Worm (Caenorhabditis elegans): ENCODE results near the gene C10G8.4.

DNA sequence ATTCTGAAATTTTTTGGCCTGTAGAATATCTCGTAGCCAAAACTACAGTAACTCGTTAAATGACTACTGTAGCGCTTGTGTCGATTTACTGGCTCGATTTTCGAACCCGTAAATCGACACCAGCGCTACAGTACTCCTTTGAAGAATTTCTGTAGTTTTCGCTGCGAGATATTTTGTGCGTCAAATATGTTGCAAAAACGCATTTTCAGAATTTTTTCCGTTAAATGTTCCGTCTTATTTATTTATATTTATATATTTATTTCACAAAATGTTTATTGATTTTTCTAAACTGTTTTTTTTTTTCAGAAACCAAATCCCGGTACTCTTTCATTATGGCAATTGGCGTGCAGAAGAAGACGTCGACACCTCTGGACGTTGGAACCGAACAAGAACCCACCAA is 38.0 kb upstream of the C10G8.4 start, which contains the start of gene natc-2:
- TF ChIP-seq unc-86 (tag; optimal IDR thresholded peaks at IDR 0.05) (no peak), jun-1 (tag; optimal IDR thresholded peaks at IDR 0.05) (no peak)

Data from whole organism, L1 larva.